Fruit fly (Drosophila melanogaster) whole organism, pupa: ENCODE measurements around the gene CG10376.

ENCODE experiments used
- CG14655 ChIP-seq: fragments of 200-800 bp; sonication (Bioruptor generic); optimal IDR thresholded peaks from 3 replicates; lab custom pipeline; 2017; ENCODE audit warnings: mild to moderate bottlenecking, missing biosample characterization, missing genetic modification reagents, missing genetic modification characterization
- CG32121 ChIP-seq: fragments of 200-800 bp; sonication (Bioruptor generic); IDR thresholded peaks from 2 replicates; pipeline ENCODE4 v1.3.6; 2022; ENCODE audit warnings: missing biosample characterization, missing genetic modification characterization
- CG4496 ChIP-seq: fragments of 200-800 bp; sonication (Bioruptor generic); IDR thresholded peaks from 3 replicates; pipeline ENCODE4 v1.3.6; 2022; ENCODE audit warnings: missing biosample characterization, missing genetic modification characterization
- Ets98B ChIP-seq: fragments of 200-800 bp; sonication (Bioruptor generic); IDR thresholded peaks from 2 replicates; pipeline ENCODE4 v1.3.6; 2022; ENCODE audit warnings: missing biosample characterization, missing genetic modification characterization

- TF ChIP-seq CG32121 (GFP tag; lab: Robert Waterston, UW) (no peak), Ets98B (no peak), CG4496 (GFP tag; lab: Robert Waterston, UW) (no peak), CG14655 (GFP tag; lab: Kevin White, UChicago) (no peak)
Measured at dm6 chr2L:18665952-18666606, 36.8 kb downstream of the CG10376 start.
